Fruit fly (Drosophila melanogaster) whole organism, embryonic: ENCODE data around the gene drn.

Source experiments
- Ada2b ChIP-seq: fragments of 200-800 bp; sonication (Bioruptor generic); IDR thresholded peaks from 2 replicates; pipeline ENCODE4 v1.3.6; 2022; ENCODE audit warnings: missing biosample characterization, missing genetic modification characterization
- Atf3 ChIP-seq: fragments of 200-800 bp; sonication (Bioruptor generic); optimal IDR thresholded peaks from 3 replicates; lab custom pipeline; 2016; ENCODE audit warnings: missing biosample characterization, missing genetic modification characterization
- Blimp-1 ChIP-seq: fragments of 200-800 bp; sonication (Bioruptor generic); optimal IDR thresholded peaks from 3 replicates; lab custom pipeline; 2018; ENCODE audit warnings: missing biosample characterization, missing genetic modification characterization, mild to moderate bottlenecking, moderate library complexity, missing genetic modification reagents
- CG1024 ChIP-seq: fragments of 200-800 bp; sonication (Bioruptor generic); IDR thresholded peaks from 2 replicates; pipeline ENCODE4 v1.3.6; 2022; ENCODE audit warnings: missing biosample characterization, missing genetic modification characterization
- CG10565 ChIP-seq: fragments of 200-800 bp; sonication (Bioruptor generic); optimal IDR thresholded peaks from 3 replicates; lab custom pipeline; 2016; ENCODE audit warnings: missing biosample characterization, mild to moderate bottlenecking, missing genetic modification characterization
- CG11398 ChIP-seq: fragments of 200-800 bp; sonication (Bioruptor generic); optimal IDR thresholded peaks from 2 replicates; lab custom pipeline; 2016; ENCODE audit warnings: missing biosample characterization, missing genetic modification characterization
- CG11456 ChIP-seq: fragments of 200-800 bp; sonication (Bioruptor generic); IDR thresholded peaks from 3 replicates; pipeline ENCODE4 v1.3.6; 2022; ENCODE audit warnings: missing biosample characterization, missing genetic modification characterization
- CG11560 ChIP-seq: fragments of 200-800 bp; sonication (Bioruptor generic); IDR thresholded peaks from 3 replicates; pipeline ENCODE4 v1.3.6; 2022; ENCODE audit warnings: missing biosample characterization, missing genetic modification characterization
- CG11696 ChIP-seq: fragments of 200-800 bp; sonication (Bioruptor generic); IDR thresholded peaks from 2 replicates; pipeline ENCODE4 v1.3.6; 2022; ENCODE audit warnings: missing biosample characterization, missing genetic modification characterization
- CG16863 ChIP-seq: fragments of 200-800 bp; sonication (Bioruptor generic); optimal IDR thresholded peaks from 3 replicates; lab custom pipeline; 2016; ENCODE audit warnings: missing biosample characterization, missing genetic modification characterization
- CG17186 ChIP-seq: fragments of 200-800 bp; sonication (Bioruptor generic); optimal IDR thresholded peaks from 3 replicates; lab custom pipeline; 2017; ENCODE audit warnings: missing biosample characterization, missing genetic modification reagents, missing genetic modification characterization
- CG17328 ChIP-seq: fragments of 200-800 bp; sonication (Bioruptor generic); IDR thresholded peaks from 2 replicates; pipeline ENCODE4 v1.3.6; 2022; ENCODE audit warnings: missing biosample characterization, missing genetic modification characterization
- CG17385 ChIP-seq: fragments of 200-800 bp; sonication (Bioruptor generic); optimal IDR thresholded peaks from 3 replicates; lab custom pipeline; 2018; ENCODE audit warnings: missing biosample characterization, mild to moderate bottlenecking, missing genetic modification characterization
- CG17912 ChIP-seq: fragments of 200-800 bp; sonication (Bioruptor generic); optimal IDR thresholded peaks from 2 replicates; lab custom pipeline; 2018; ENCODE audit warnings: missing biosample characterization, mild to moderate bottlenecking, missing genetic modification characterization
- CG1792 ChIP-seq: fragments of 200-800 bp; sonication (Bioruptor generic); optimal IDR thresholded peaks from 2 replicates; lab custom pipeline; 2016; ENCODE audit warnings: missing biosample characterization, missing genetic modification characterization
- CG2889 ChIP-seq: fragments of 200-800 bp; sonication (Bioruptor generic); IDR thresholded peaks from 3 replicates; pipeline ENCODE4 v1.3.6; 2022; ENCODE audit warnings: missing biosample characterization, missing genetic modification characterization
- CG42726 ChIP-seq: fragments of 200-800 bp; sonication (Bioruptor generic); IDR thresholded peaks from 2 replicates; pipeline ENCODE4 v1.3.6; 2022; ENCODE audit warnings: missing biosample characterization, missing genetic modification characterization; ENCODE audit not compliant: partially characterized antibody
- CG4854 ChIP-seq: fragments of 200-800 bp; sonication (Bioruptor generic); optimal IDR thresholded peaks from 2 replicates; lab custom pipeline; 2016; ENCODE audit warnings: missing biosample characterization, missing genetic modification characterization, inconsistent platforms
- CG7372 ChIP-seq: fragments of 200-800 bp; sonication (Bioruptor generic); IDR thresholded peaks from 2 replicates; pipeline ENCODE4 v1.3.6; 2022; ENCODE audit warnings: missing biosample characterization, missing genetic modification characterization
- CG7928 ChIP-seq: fragments of 200-800 bp; sonication (Bioruptor generic); optimal IDR thresholded peaks from 2 replicates; lab custom pipeline; 2017; ENCODE audit warnings: missing biosample characterization, mild to moderate bottlenecking, missing genetic modification characterization
- CG8290 ChIP-seq, 3 experiments: fragments of 200-800 bp; sonication (Bioruptor generic); optimal IDR thresholded peaks; 2 replicates each; lab custom pipeline; 2016 to 2019; ENCODE audit warnings: missing biosample characterization in 3 of 3, missing genetic modification characterization in 3 of 3, mild to moderate bottlenecking in 2 of 3, moderate library complexity in 1 of 3
- Chrac-16 ChIP-seq: fragments of 200-800 bp; sonication (Bioruptor generic); optimal IDR thresholded peaks from 3 replicates; lab custom pipeline; 2016; ENCODE audit warnings: missing biosample characterization, missing genetic modification characterization
- Dek ChIP-seq: fragments of 200-800 bp; sonication (Bioruptor generic); optimal IDR thresholded peaks from 3 replicates; lab custom pipeline; 2019; ENCODE audit warnings: missing biosample characterization, mild to moderate bottlenecking, missing genetic modification characterization, moderate library complexity
- Dip2 ChIP-seq: fragments of 200-800 bp; sonication (Bioruptor generic); IDR thresholded peaks from 2 replicates; pipeline ENCODE4 v1.3.6; 2022; ENCODE audit warnings: missing biosample characterization, missing genetic modification characterization
- Fer2 ChIP-seq: fragments of 200-800 bp; sonication (Bioruptor generic); optimal IDR thresholded peaks from 2 replicates; lab custom pipeline; 2018; ENCODE audit warnings: missing biosample characterization, mild to moderate bottlenecking, missing genetic modification characterization, moderate library complexity
- Gug ChIP-seq: fragments of 200-800 bp; sonication (Bioruptor generic); IDR thresholded peaks from 4 replicates; pipeline ENCODE4 v1.3.6; 2022; ENCODE audit warnings: missing biosample characterization, missing genetic modification characterization
- HLH4C ChIP-seq: fragments of 200-800 bp; sonication (Bioruptor generic); IDR thresholded peaks from 3 replicates; pipeline ENCODE4 v1.3.6; 2022; ENCODE audit warnings: missing biosample characterization, missing genetic modification characterization; ENCODE audit not compliant: partially characterized antibody
- Hand ChIP-seq: fragments of 200-800 bp; sonication (Bioruptor generic); optimal IDR thresholded peaks from 2 replicates; lab custom pipeline; 2017; ENCODE audit warnings: mild to moderate bottlenecking, missing biosample characterization, missing genetic modification reagents, missing genetic modification characterization
- Hr51 ChIP-seq, 2 experiments: fragments of 200-800 bp; sonication (Bioruptor generic); optimal IDR thresholded peaks; 2 replicates in 1 of 2; 3 replicates in 1 of 2; lab custom pipeline; 2016 to 2018; ENCODE audit warnings: missing biosample characterization in 2 of 2, missing genetic modification characterization in 2 of 2, mild to moderate bottlenecking in 1 of 2, moderate library complexity in 1 of 2
- NfI ChIP-seq: fragments of 200-800 bp; sonication (Bioruptor generic); optimal IDR thresholded peaks from 3 replicates; lab custom pipeline; 2018; ENCODE audit warnings: missing biosample characterization, mild to moderate bottlenecking, missing genetic modification characterization, moderate library complexity
- Poxn ChIP-seq: fragments of 200-800 bp; sonication (Bioruptor generic); IDR thresholded peaks from 2 replicates; pipeline ENCODE4 v1.3.6; 2022; ENCODE audit warnings: missing biosample characterization, missing genetic modification characterization
- Rfx ChIP-seq: fragments of 200-800 bp; sonication (Bioruptor generic); IDR thresholded peaks from 2 replicates; pipeline ENCODE4 v1.3.6; 2022; ENCODE audit warnings: missing biosample characterization, missing genetic modification characterization
- Usf ChIP-seq: fragments of 200-800 bp; sonication (Bioruptor generic); optimal IDR thresholded peaks from 2 replicates; lab custom pipeline; 2017; ENCODE audit warnings: missing genotype, missing biosample characterization, missing genetic modification characterization
- Vsx1 ChIP-seq: fragments of 200-800 bp; sonication (Bioruptor generic); optimal IDR thresholded peaks from 2 replicates; lab custom pipeline; 2017; ENCODE audit warnings: missing biosample characterization, mild to moderate bottlenecking, missing genetic modification characterization, missing genetic modification reagents
- dpn ChIP-seq, 2 experiments: fragments of 200-800 bp; sonication (Bioruptor generic); optimal IDR thresholded peaks; 3 replicates each; lab custom pipeline; 2016; ENCODE audit warnings: missing biosample characterization in 2 of 2, missing genetic modification characterization in 2 of 2
- dysf ChIP-seq: fragments of 200-800 bp; sonication (Bioruptor generic); IDR thresholded peaks from 3 replicates; pipeline ENCODE4 v1.3.6; 2022; ENCODE audit warnings: missing biosample characterization, missing genetic modification characterization
- eve ChIP-seq, 2 experiments: fragments of >200 bp; optimal IDR thresholded peaks; 2 replicates each; lab custom pipeline; 2017; ENCODE audit warnings: missing biosample characterization in 2 of 2, missing genetic modification characterization in 2 of 2
- gcm2 ChIP-seq: fragments of 200-800 bp; sonication (Bioruptor generic); optimal IDR thresholded peaks from 2 replicates; lab custom pipeline; 2016; ENCODE audit warnings: missing biosample characterization, missing genetic modification characterization
- gfzf ChIP-seq: fragments of 200-800 bp; sonication (Bioruptor generic); optimal IDR thresholded peaks from 2 replicates; lab custom pipeline; 2016; ENCODE audit warnings: missing biosample characterization, mild to moderate bottlenecking, missing genetic modification characterization, moderate library complexity
- h ChIP-seq: fragments of >200 bp; optimal IDR thresholded peaks from 2 replicates; lab custom pipeline; 2017
- her ChIP-seq: fragments of 200-800 bp; sonication (Bioruptor generic); optimal IDR thresholded peaks from 2 replicates; lab custom pipeline; 2016; ENCODE audit warnings: missing biosample characterization, missing genetic modification characterization
- jigr1 ChIP-seq: fragments of 200-800 bp; sonication (Bioruptor generic); IDR thresholded peaks from 3 replicates; pipeline ENCODE4 v1.3.6; 2022; ENCODE audit warnings: missing biosample characterization, missing genetic modification characterization
- lab ChIP-seq: fragments of 200-800 bp; sonication (Bioruptor generic); optimal IDR thresholded peaks from 3 replicates; lab custom pipeline; 2017; ENCODE audit warnings: missing biosample characterization, missing genetic modification characterization, mild to moderate bottlenecking, moderate library complexity, missing genetic modification reagents
- nmo ChIP-seq: fragments of 200-800 bp; sonication (Bioruptor generic); optimal IDR thresholded peaks from 2 replicates; lab custom pipeline; 2018; ENCODE audit warnings: missing biosample characterization, mild to moderate bottlenecking, missing genetic modification characterization, moderate library complexity
- prd ChIP-seq, 3 experiments: fragments of >200 bp in 2 of 3; fragments of 200-800 bp in 1 of 3; sonication (Bioruptor generic) in 1 of 3; optimal IDR thresholded peaks in 2 of 3; IDR thresholded peaks in 1 of 3; 2 replicates in 2 of 3; 3 replicates in 1 of 3; pipeline versions ENCODE4 v1.3.6 to Lab custom; 2017 to 2022; ENCODE audit warnings: missing biosample characterization in 1 of 3, missing genetic modification characterization in 1 of 3
- salm ChIP-seq: fragments of 200-800 bp; sonication (Bioruptor generic); optimal IDR thresholded peaks from 2 replicates; lab custom pipeline; 2018; ENCODE audit warnings: missing biosample characterization, mild to moderate bottlenecking, missing genetic modification characterization
- so ChIP-seq: fragments of 200-800 bp; sonication (Bioruptor generic); IDR thresholded peaks from 3 replicates; pipeline ENCODE4 v1.3.6; 2022; ENCODE audit warnings: missing biosample characterization, missing genetic modification characterization
- sr ChIP-seq: fragments of 200-800 bp; sonication (Bioruptor generic); IDR thresholded peaks from 3 replicates; pipeline ENCODE4 v1.3.6; 2022; ENCODE audit warnings: missing biosample characterization, missing genetic modification characterization
- tgo ChIP-seq: fragments of 200-800 bp; sonication (Bioruptor generic); IDR thresholded peaks from 3 replicates; pipeline ENCODE4 v1.3.6; 2022; ENCODE audit warnings: missing biosample characterization, missing genetic modification characterization
- unc-4 ChIP-seq: fragments of 200-800 bp; sonication (Bioruptor generic); IDR thresholded peaks from 2 replicates; pipeline ENCODE4 v1.3.6; 2022; ENCODE audit warnings: missing biosample characterization, missing genetic modification characterization; ENCODE audit not compliant: partially characterized antibody

Gene drn

dm6 chr3R:9370413-9370812 is 30.4 kb downstream of the drn start (continued):
- TF ChIP-seq CG17912 (GFP tag; lab: Kevin White, UChicago) (no peak), prd (optimal IDR thresholded peaks at IDR 0.05; lab: Kevin White, UChicago) (no peak), prd (GFP tag; IDR thresholded peaks at IDR 0.05; lab: Robert Waterston, UW) (peak; percentile 64; the same call in 2 of the 3 replicates), lab (GFP tag; lab: Kevin White, UChicago) (peak; percentile 73), gcm2 (GFP tag; lab: Kevin White, UChicago) (peak; percentile 31), her (no peak), nmo (no peak), HLH4C (GFP tag; lab: Robert Waterston, UW) (no peak), Dip2 (GFP tag; lab: Robert Waterston, UW) (no peak), CG11398 (no peak), CG17385 (GFP tag; lab: Kevin White, UChicago) (peak; percentile 51), Chrac-16 (peak; percentile 26), CG10565 (GFP tag; lab: Kevin White, UChicago) (no peak), CG7928 (GFP tag; lab: Kevin White, UChicago) (no peak), dysf (GFP tag; lab: Robert Waterston, UW) (peak; percentile 85; the same call in 2 of the 3 replicates), CG1792 (GFP tag; lab: Kevin White, UChicago) (peak; percentile 18), jigr1 (no peak), eve (GFP tag; optimal IDR thresholded peaks at IDR 0.05; lab: Kevin White, UChicago) (no peak), CG17186 (GFP tag; lab: Kevin White, UChicago) (no peak), CG7372 (GFP tag; lab: Robert Waterston, UW) (0 out of 2 replicates have a peak, but pooled peaks have one; percentile 38), Usf (GFP tag; lab: Kevin White, UChicago) (no peak), gfzf (no peak), CG4854 (GFP tag; lab: Kevin White, UChicago) (peak; percentile 1), tgo (GFP tag; lab: Robert Waterston, UW) (peak; percentile 64; the same call in 2 of the 3 replicates), Gug (0 out of 4 replicates have a peak, but pooled peaks have one; percentile 3), so (GFP tag; lab: Robert Waterston, UW) (peak; percentile 71), CG2889 (GFP tag; lab: Robert Waterston, UW) (no peak; the same call in 2 of the 3 replicates), salm (tag; lab: Kevin White, UChicago) (peak; percentile 30), NfI (peak; percentile 53), Dek (tag; lab: Kevin White, UChicago) (peak; percentile 30), Poxn (GFP tag; lab: Robert Waterston, UW) (no peak), Vsx1 (GFP tag; lab: Kevin White, UChicago) (no peak), unc-4 (GFP tag; lab: Robert Waterston, UW) (no peak), Blimp-1 (GFP tag; lab: Kevin White, UChicago) (peak; percentile 33), CG17328 (peak; percentile 34; the same call in 1 of the 2 replicates), h (no peak), Hr51 (GFP tag; optimal IDR thresholded peaks at IDR 0.05; lab: Kevin White, UChicago) (peak in 1 of 2 experiments; percentile 84), CG42726 (no peak), Rfx (GFP tag; lab: Robert Waterston, UW) (peak; percentile 81; the same call in 1 of the 2 replicates), Hand (GFP tag; lab: Kevin White, UChicago) (no peak), Fer2 (tag; lab: Kevin White, UChicago) (no peak), sr (no peak), CG11560 (tag; lab: Robert Waterston, UW) (no peak), CG8290 (GFP tag; optimal IDR thresholded peaks at IDR 0.05; lab: Kevin White, UChicago) (no peak), CG8290 (tag; optimal IDR thresholded peaks at IDR 0.05; lab: Kevin White, UChicago) (no peak), Ada2b (GFP tag; lab: Robert Waterston, UW) (peak; percentile 69), CG1024 (GFP tag; lab: Robert Waterston, UW) (no peak), CG11456 (no peak), Atf3 (no peak), CG16863 (no peak), CG11696 (peak; percentile 29; the same call in 1 of the 2 replicates), dpn (GFP tag; optimal IDR thresholded peaks at IDR 0.05; lab: Kevin White, UChicago) (peak; percentile 53 to 64)
